Worm (Caenorhabditis elegans): Measurements from ENCODE around the gene R11D1.4.

DNA sequence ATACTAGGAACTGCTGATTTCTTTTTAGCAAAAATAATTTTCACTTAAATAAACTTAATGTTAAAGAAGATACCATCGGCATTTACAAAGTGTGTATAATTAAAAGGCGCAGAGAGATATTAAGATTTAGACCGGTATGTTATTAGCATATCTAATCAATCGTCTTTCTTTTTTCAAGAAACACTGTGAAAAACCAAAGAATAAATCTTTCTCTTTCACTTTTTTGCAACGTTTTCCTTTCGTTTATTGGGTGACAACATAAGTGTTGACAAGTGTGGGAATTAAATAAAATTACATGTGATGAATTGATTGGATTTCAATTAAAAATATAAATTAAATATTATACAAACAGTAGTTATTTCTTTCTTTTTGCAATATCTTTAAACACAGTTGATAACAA lies 38.4 kb upstream of the R11D1.4 start, which contains the start of gene C15C8.8:
- TF ChIP-seq him-1 (tag; optimal IDR thresholded peaks at IDR 0.05), result no peak
- TF ChIP-seq dao-5 (tag; optimal IDR thresholded peaks at IDR 0.05), result no peak
- TF ChIP-seq W03F9.2 (tag; optimal IDR thresholded peaks at IDR 0.05), result no peak

All from whole organism, L4/young adult.